Worm (Caenorhabditis elegans): ENCODE results near the gene gly-12.
A peak's percentile ranks its signal among the peaks of the same experiment; 100 is the strongest.

The gly-12 gene

DNA sequence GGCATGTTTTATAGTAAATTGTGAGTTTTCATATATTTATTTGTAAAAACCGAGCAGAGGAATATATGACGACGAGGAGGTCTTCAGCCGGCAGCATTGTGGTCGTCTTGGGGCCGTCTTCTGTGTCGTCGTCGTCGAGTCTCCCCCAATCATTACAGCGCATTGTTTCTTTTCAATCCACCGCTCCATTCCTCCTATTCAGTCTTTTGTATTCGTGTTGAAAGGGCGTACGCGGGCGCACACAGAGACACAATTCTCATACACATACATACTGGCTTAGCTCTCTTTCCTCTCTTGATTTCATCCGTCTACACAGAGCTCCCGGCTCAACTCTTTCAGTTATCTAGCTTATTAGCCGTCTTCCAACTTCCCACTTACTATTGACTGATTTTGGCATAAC lies 22.0 kb upstream of the gly-12 start, which contains the start of gene sox-2:
TSS of gene sox-2 (minus strand) at position 100 of the 400 bp plus-strand sequence.
- no peak for TF ChIP-seq ceh-9 (tag; optimal IDR thresholded peaks at IDR 0.05)
- TF ChIP-seq nhr-28 (tag; optimal IDR thresholded peaks at IDR 0.05): no peak
- TF ChIP-seq ZK546.5 (tag; optimal IDR thresholded peaks at IDR 0.05): no peak
- no peak for TF ChIP-seq elt-1 (tag; optimal IDR thresholded peaks at IDR 0.05)
- TF ChIP-seq ceh-82 (tag; optimal IDR thresholded peaks at IDR 0.05): no peak

DNA sequence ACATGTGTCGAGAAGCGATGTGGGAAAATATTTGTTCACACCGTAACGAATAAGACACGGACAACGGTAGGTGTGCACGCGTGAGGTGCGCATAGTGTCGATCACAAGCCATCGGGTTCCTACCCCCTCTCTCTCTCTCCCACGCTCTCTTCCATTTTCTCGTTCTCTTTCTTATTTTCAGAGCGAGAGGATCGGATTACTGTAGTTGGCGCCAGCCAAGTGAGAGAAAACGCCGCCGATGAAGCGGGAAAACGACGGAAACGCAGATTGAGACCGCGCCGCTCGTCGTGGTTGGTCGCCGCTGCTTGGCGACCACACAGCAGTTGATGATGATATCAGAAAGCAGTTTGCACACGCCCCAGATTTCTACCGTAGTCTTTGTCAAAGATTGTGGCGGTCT lies 21.3 kb upstream of the gly-12 start:
- TF ChIP-seq nfya-1 (tag; optimal IDR thresholded peaks at IDR 0.05; ENCODE audit: insufficient read depth) (peak; percentile 92), mdl-1 (tag; optimal IDR thresholded peaks at IDR 0.05) (no peak), nhr-25 (tag; optimal IDR thresholded peaks at IDR 0.05) (no peak), ama-1 (optimal IDR thresholded peaks at IDR 0.05) (no peak)

DNA sequence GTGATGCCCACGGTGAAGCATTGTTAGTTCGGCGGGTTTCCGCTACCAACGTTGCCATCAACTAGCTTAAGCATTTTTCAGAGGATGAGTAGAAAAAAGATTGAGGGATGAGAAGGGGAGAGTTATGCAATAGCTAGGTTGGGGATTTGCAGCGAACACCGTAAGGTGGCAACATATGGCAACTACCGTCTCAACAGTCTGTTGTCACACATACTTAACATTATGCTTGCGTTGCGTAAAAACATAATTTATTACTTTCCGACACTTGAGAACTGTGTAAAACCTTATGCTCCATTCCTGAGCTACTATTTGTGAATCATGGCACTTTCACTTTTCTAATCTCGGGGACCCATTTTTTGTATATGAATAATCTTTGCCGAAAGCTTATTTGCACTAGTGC lies 19.0 kb upstream of the gly-12 start:
- TF ChIP-seq elt-3 (tag; optimal IDR thresholded peaks at IDR 0.05) (no peak), pqm-1 (tag; optimal IDR thresholded peaks at IDR 0.05) (no peak), snpc-4 (tag; optimal IDR thresholded peaks at IDR 0.05) (no peak), zag-1 (tag; optimal IDR thresholded peaks at IDR 0.05) (no peak), lsy-12 (tag; optimal IDR thresholded peaks at IDR 0.05) (no peak), nhr-76 (tag; optimal IDR thresholded peaks at IDR 0.05) (no peak), eor-1 (tag; optimal IDR thresholded peaks at IDR 0.05) (no peak), lin-15B (tag; optimal IDR thresholded peaks at IDR 0.05) (no peak), elt-1 (tag; optimal IDR thresholded peaks at IDR 0.05) (no peak), egl-27 (tag; optimal IDR thresholded peaks at IDR 0.05) (no peak), elt-2 (tag; optimal IDR thresholded peaks at IDR 0.05) (no peak), hmg-11 (tag; optimal IDR thresholded peaks at IDR 0.05) (no peak), ztf-4 (tag; optimal IDR thresholded peaks at IDR 0.05) (no peak)

DNA sequence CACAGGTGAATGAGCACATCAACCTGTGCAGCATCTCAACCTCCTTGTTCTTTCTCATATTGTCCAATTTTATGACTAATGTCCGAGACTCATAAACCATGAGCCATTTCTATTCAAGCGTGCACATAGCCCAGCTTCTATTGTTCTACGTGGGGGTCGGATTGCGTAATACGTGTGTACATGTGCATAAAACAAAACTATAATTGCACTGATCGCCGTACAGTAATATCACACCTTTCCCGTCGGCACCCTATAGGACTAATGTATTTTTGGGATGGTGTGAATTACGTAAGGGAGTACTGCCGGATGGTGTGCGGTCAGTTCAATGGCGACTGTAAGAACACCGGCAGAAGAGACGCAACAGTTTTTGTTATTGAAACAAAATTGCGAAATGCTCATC lies 15.8 kb upstream of the gly-12 start:
- TF ChIP-seq ceh-9 (tag; optimal IDR thresholded peaks at IDR 0.05) (no peak), nhr-67 (tag; optimal IDR thresholded peaks at IDR 0.05) (no peak), lin-39 (tag; optimal IDR thresholded peaks at IDR 0.05) (no peak)

DNA sequence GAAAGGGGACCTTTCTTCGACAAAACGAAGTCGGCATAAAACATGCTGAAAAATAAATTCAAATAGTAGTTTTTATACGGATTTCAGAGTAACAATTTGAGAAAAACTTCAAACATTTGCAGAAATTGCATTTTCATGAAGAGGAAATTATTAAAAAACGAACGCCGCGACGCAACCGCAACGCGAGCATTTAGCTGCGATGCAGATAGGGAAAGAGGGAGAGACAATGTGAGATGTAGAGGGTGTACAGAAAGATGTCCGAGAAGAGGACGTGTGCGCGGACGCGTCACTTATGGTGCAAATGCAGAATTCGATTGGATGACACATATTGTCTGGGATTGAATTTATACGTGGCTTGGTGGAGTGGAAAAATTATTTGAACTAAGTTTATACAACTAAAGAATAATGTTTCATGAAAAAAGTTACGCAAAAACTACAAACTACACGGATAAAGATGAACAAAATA lies 10.7 kb upstream of the gly-12 start, which contains the start of gene coh-1:
TSS of gene coh-1 (minus strand) at position 51 of the 466 bp plus-strand sequence.
- peak; percentile 8 for TF ChIP-seq ceh-28 (tag; optimal IDR thresholded peaks at IDR 0.05)
- no peak for TF ChIP-seq ama-1 (optimal IDR thresholded peaks at IDR 0.05)
- TF ChIP-seq R02D3.7 (tag; optimal IDR thresholded peaks at IDR 0.05): no peak
- no peak for TF ChIP-seq mml-1 (tag; optimal IDR thresholded peaks at IDR 0.05)
- no peak for TF ChIP-seq fkh-2 (tag; optimal IDR thresholded peaks at IDR 0.05)
- TF ChIP-seq nhr-23 (tag; optimal IDR thresholded peaks at IDR 0.05): peak; percentile 77
- no peak for TF ChIP-seq mdl-1 (tag; optimal IDR thresholded peaks at IDR 0.05)
- TF ChIP-seq nhr-11 (tag; optimal IDR thresholded peaks at IDR 0.05): no peak
- TF ChIP-seq ceh-9 (tag; optimal IDR thresholded peaks at IDR 0.05): no peak
- peak; percentile 33 for TF ChIP-seq nhr-43 (tag; optimal IDR thresholded peaks at IDR 0.05; ENCODE audit: poor library complexity, severe bottlenecking)
- peak; percentile 23 for TF ChIP-seq elt-2 (tag; optimal IDR thresholded peaks at IDR 0.05)
- no peak for TF ChIP-seq nhr-12 (tag; optimal IDR thresholded peaks at IDR 0.05)
- TF ChIP-seq ceh-82 (tag; optimal IDR thresholded peaks at IDR 0.05): no peak
- no peak for TF ChIP-seq ceh-16 (tag; optimal IDR thresholded peaks at IDR 0.05)
- TF ChIP-seq fos-1 (tag; optimal IDR thresholded peaks at IDR 0.05): no peak
- no peak for TF ChIP-seq nhr-237 (tag; optimal IDR thresholded peaks at IDR 0.05)
- no peak for TF ChIP-seq fkh-10 (GFP tag; optimal IDR thresholded peaks at IDR 0.05)
- TF ChIP-seq lsy-12 (tag; optimal IDR thresholded peaks at IDR 0.05): no peak
- TF ChIP-seq unc-39 (tag; optimal IDR thresholded peaks at IDR 0.05): no peak
- TF ChIP-seq daf-12 (tag; optimal IDR thresholded peaks at IDR 0.05): no peak
- no peak for TF ChIP-seq pqm-1 (tag; optimal IDR thresholded peaks at IDR 0.05)
- TF ChIP-seq egl-5 (tag; optimal IDR thresholded peaks at IDR 0.05): peak; percentile 31
- TF ChIP-seq lin-15B (tag; optimal IDR thresholded peaks at IDR 0.05): peak; percentile 45
- TF ChIP-seq eor-1 (tag; optimal IDR thresholded peaks at IDR 0.05): no peak
- no peak for TF ChIP-seq ztf-4 (tag; optimal IDR thresholded peaks at IDR 0.05)
- TF ChIP-seq jun-1 (tag; optimal IDR thresholded peaks at IDR 0.05): peak; percentile 38
- TF ChIP-seq nhr-77 (tag; optimal IDR thresholded peaks at IDR 0.05): no peak
- TF ChIP-seq ztf-11 (tag; optimal IDR thresholded peaks at IDR 0.05): no peak
- TF ChIP-seq ZK546.5 (tag; optimal IDR thresholded peaks at IDR 0.05): no peak
- TF ChIP-seq tbx-2 (tag; optimal IDR thresholded peaks at IDR 0.05): no peak
- TF ChIP-seq lin-39 (tag; optimal IDR thresholded peaks at IDR 0.05): peak; percentile 78
- no peak for TF ChIP-seq elt-1 (tag; optimal IDR thresholded peaks at IDR 0.05)
- TF ChIP-seq nhr-28 (tag; optimal IDR thresholded peaks at IDR 0.05): no peak
- TF ChIP-seq pha-4 (tag; optimal IDR thresholded peaks at IDR 0.05): peak; percentile 63
- TF ChIP-seq hmg-11 (tag; optimal IDR thresholded peaks at IDR 0.05): peak; percentile 87
- no peak for TF ChIP-seq zag-1 (tag; optimal IDR thresholded peaks at IDR 0.05)
- no peak for TF ChIP-seq nhr-67 (tag; optimal IDR thresholded peaks at IDR 0.05)
- peak; percentile 37 for TF ChIP-seq snpc-4 (tag; optimal IDR thresholded peaks at IDR 0.05)
- peak; percentile 68 for TF ChIP-seq nhr-25 (tag; optimal IDR thresholded peaks at IDR 0.05)
- TF ChIP-seq sea-2 (GFP tag; optimal IDR thresholded peaks at IDR 0.05): no peak

Data from whole organism, L3 larva.